Worm (Caenorhabditis elegans): ENCODE results near the gene srx-129.

- TF ChIP-seq fax-1 (tag; optimal IDR thresholded peaks at IDR 0.05) (no peak), lin-11 (tag; optimal IDR thresholded peaks at IDR 0.05) (no peak), ceh-24 (tag; optimal IDR thresholded peaks at IDR 0.05) (no peak), K09A11.1 (tag; optimal IDR thresholded peaks at IDR 0.05; ENCODE audit: insufficient read depth) (no peak), ceh-2 (tag; optimal IDR thresholded peaks at IDR 0.05) (no peak), hlh-6 (tag; optimal IDR thresholded peaks at IDR 0.05) (no peak), fkh-6 (tag; optimal IDR thresholded peaks at IDR 0.05) (no peak), elt-2 (tag; optimal IDR thresholded peaks at IDR 0.05) (no peak), ceh-18 (tag; optimal IDR thresholded peaks at IDR 0.05) (no peak), C38D4.7 (GFP tag; optimal IDR thresholded peaks at IDR 0.05) (no peak), ceh-6 (GFP tag; optimal IDR thresholded peaks at IDR 0.05) (no peak)
These were observed at the start of gene srx-129 for ce11 chrV:13833951-13834350.
